Fruit fly (Drosophila melanogaster): Measurements from ENCODE around the gene NTPase.

The NTPase gene

dm6 chr2L:2872968-2873728 is 12.5 kb downstream of the NTPase start:
- TF ChIP-seq Side (GFP tag; optimal IDR thresholded peaks at IDR 0.05), result peak; percentile 17
- peak; percentile 33 for TF ChIP-seq CG30403 (GFP tag; optimal IDR thresholded peaks at IDR 0.05)
- peak; percentile 25 for TF ChIP-seq CG18599 (GFP tag; optimal IDR thresholded peaks at IDR 0.05)
- no peak for TF ChIP-seq Pdp1 (GFP tag; optimal IDR thresholded peaks at IDR 0.05)
- no peak for TF ChIP-seq CG31388 (GFP tag; optimal IDR thresholded peaks at IDR 0.05)
- peak; percentile 6 for TF ChIP-seq CG13624 (GFP tag; optimal IDR thresholded peaks at IDR 0.05)
- TF ChIP-seq bbx (GFP tag; IDR thresholded peaks at IDR 0.05; ENCODE audit: partially characterized antibody), result no peak
- peak; percentile 2 for TF ChIP-seq CG4820 (GFP tag; optimal IDR thresholded peaks at IDR 0.05)
- peak; percentile 50 for TF ChIP-seq mam (GFP tag; optimal IDR thresholded peaks at IDR 0.05)
- no peak for TF ChIP-seq br (optimal IDR thresholded peaks at IDR 0.05)
- TF ChIP-seq CG5180 (GFP tag; optimal IDR thresholded peaks at IDR 0.05), result no peak
- TF ChIP-seq zf30C (GFP tag; optimal IDR thresholded peaks at IDR 0.05), result peak; percentile 79
- no peak for TF ChIP-seq Mad (GFP tag; optimal IDR thresholded peaks at IDR 0.05)
- TF ChIP-seq sc (optimal IDR thresholded peaks at IDR 0.05), result no peak
- no peak for TF ChIP-seq sc (GFP tag; optimal IDR thresholded peaks at IDR 0.05)
- TF ChIP-seq btn (GFP tag; optimal IDR thresholded peaks at IDR 0.05), result no peak
- TF ChIP-seq zen (tag; optimal IDR thresholded peaks at IDR 0.05), result peak; percentile 6
- no peak for TF ChIP-seq sqz (GFP tag; optimal IDR thresholded peaks at IDR 0.05)
- peak; percentile 12 for TF ChIP-seq grau (tag; optimal IDR thresholded peaks at IDR 0.05)
- no peak for TF ChIP-seq fd96Cb (tag; optimal IDR thresholded peaks at IDR 0.05)
- TF ChIP-seq D (optimal IDR thresholded peaks at IDR 0.05), result no peak
- TF ChIP-seq D (GFP tag; optimal IDR thresholded peaks at IDR 0.05), result peak; percentile 45
- TF ChIP-seq ewg (GFP tag; optimal IDR thresholded peaks at IDR 0.05), result no peak
- 0 out of 3 replicates have a peak, but pooled peaks have one; percentile 40 for TF ChIP-seq dysf (GFP tag; IDR thresholded peaks at IDR 0.05)
- 0 out of 2 replicates have a peak, but pooled peaks have one; percentile 6 for TF ChIP-seq sob (GFP tag; IDR thresholded peaks at IDR 0.05)
- TF ChIP-seq tin (GFP tag; optimal IDR thresholded peaks at IDR 0.05), result peak; percentile 39
- TF ChIP-seq ro (GFP tag; IDR thresholded peaks at IDR 0.05), result no peak
- peak; percentile 33; the same call in 1 of the 2 replicates for TF ChIP-seq al (GFP tag; IDR thresholded peaks at IDR 0.05)
- no peak for TF ChIP-seq Adf1 (GFP tag; IDR thresholded peaks at IDR 0.05)
- peak; percentile 30; the same call in 1 of the 2 replicates for TF ChIP-seq Drgx (GFP tag; IDR thresholded peaks at IDR 0.05)
- no peak for TF ChIP-seq Bteb2 (GFP tag; optimal IDR thresholded peaks at IDR 0.05)
- TF ChIP-seq CG12659 (GFP tag; optimal IDR thresholded peaks at IDR 0.05), result peak; percentile 8
- TF ChIP-seq CG4424 (GFP tag; optimal IDR thresholded peaks at IDR 0.05), result peak; percentile 14
- TF ChIP-seq caup (GFP tag; optimal IDR thresholded peaks at IDR 0.05; ENCODE audit: severe bottlenecking), result peak; percentile 30
- TF ChIP-seq dm (GFP tag; optimal IDR thresholded peaks at IDR 0.05), result no peak
- no peak for TF ChIP-seq Sry-β (GFP tag; optimal IDR thresholded peaks at IDR 0.05)
- TF ChIP-seq scrt (GFP tag; optimal IDR thresholded peaks at IDR 0.05), result no peak
- no peak for TF ChIP-seq Rx (GFP tag; IDR thresholded peaks at IDR 0.05)
- peak; percentile 38 for TF ChIP-seq CG3281 (GFP tag; optimal IDR thresholded peaks at IDR 0.05)
- TF ChIP-seq Six4 (GFP tag; optimal IDR thresholded peaks at IDR 0.05), result peak; percentile 5
- TF ChIP-seq gcm (GFP tag; optimal IDR thresholded peaks at IDR 0.05), result no peak
- no peak for TF ChIP-seq slp2 (GFP tag; optimal IDR thresholded peaks at IDR 0.05)
- TF ChIP-seq gfzf (GFP tag; optimal IDR thresholded peaks at IDR 0.05), result no peak
- TF ChIP-seq CG13123 (GFP tag; optimal IDR thresholded peaks at IDR 0.05), result no peak
- no peak for TF ChIP-seq esg (GFP tag; conservative IDR thresholded peaks at IDR 0.05)
- no peak for TF ChIP-seq otp (GFP tag; IDR thresholded peaks at IDR 0.05)
- TF ChIP-seq CG14441 (GFP tag; IDR thresholded peaks at IDR 0.05), result no peak
- TF ChIP-seq CG32532 (GFP tag; IDR thresholded peaks at IDR 0.05), result peak; percentile 49
- TF ChIP-seq tx (GFP tag; optimal IDR thresholded peaks at IDR 0.05), result no peak
- no peak for TF ChIP-seq Dip2 (GFP tag; IDR thresholded peaks at IDR 0.05)
- 0 out of 2 replicates have a peak, but pooled peaks have one; percentile 34 for TF ChIP-seq HLH3B (GFP tag; IDR thresholded peaks at IDR 0.05)

Measured in whole organism, embryonic.